Fruit fly (Drosophila melanogaster) whole organism, embryonic: ENCODE measurements around the gene CG1824.

ENCODE experiments used
- C15 ChIP-seq: fragments of 200-800 bp; sonication (Bioruptor generic); IDR thresholded peaks from 3 replicates; pipeline ENCODE4 v1.3.6; 2022; ENCODE audit warnings: missing biosample characterization, missing genetic modification characterization
- CG10565 ChIP-seq: fragments of 200-800 bp; sonication (Bioruptor generic); optimal IDR thresholded peaks from 3 replicates; lab custom pipeline; 2016; ENCODE audit warnings: missing biosample characterization, mild to moderate bottlenecking, missing genetic modification characterization
- CG11247 ChIP-seq: fragments of 200-800 bp; sonication (Bioruptor generic); IDR thresholded peaks from 2 replicates; pipeline ENCODE4 v1.3.6; 2022; ENCODE audit warnings: missing biosample characterization, missing genetic modification characterization
- CG12219 ChIP-seq: fragments of 200-800 bp; sonication (Bioruptor generic); optimal IDR thresholded peaks from 3 replicates; lab custom pipeline; 2018; ENCODE audit warnings: missing biosample characterization, mild to moderate bottlenecking, missing genetic modification characterization
- CG12769 ChIP-seq: fragments of 200-800 bp; sonication (Bioruptor generic); optimal IDR thresholded peaks from 2 replicates; lab custom pipeline; 2019; ENCODE audit warnings: missing biosample characterization, mild to moderate bottlenecking, missing genetic modification characterization, moderate library complexity
- CG1529 ChIP-seq: fragments of 200-800 bp; sonication (Bioruptor generic); optimal IDR thresholded peaks from 3 replicates; lab custom pipeline; 2018; ENCODE audit warnings: missing biosample characterization, missing genetic modification characterization
- CG15479 ChIP-seq: fragments of 200-800 bp; sonication (Bioruptor generic); optimal IDR thresholded peaks from 3 replicates; lab custom pipeline; 2019; ENCODE audit warnings: missing biosample characterization, mild to moderate bottlenecking, missing genetic modification characterization, moderate library complexity
- CG1832 ChIP-seq: fragments of 200-800 bp; sonication (Bioruptor generic); optimal IDR thresholded peaks from 2 replicates; lab custom pipeline; 2017; ENCODE audit warnings: missing biosample characterization, mild to moderate bottlenecking, missing genetic modification characterization, inconsistent platforms
- CG31365 ChIP-seq: fragments of 200-800 bp; sonication (Bioruptor generic); optimal IDR thresholded peaks from 2 replicates; lab custom pipeline; 2018; ENCODE audit warnings: missing biosample characterization, mild to moderate bottlenecking, missing genetic modification characterization
- CG6854 ChIP-seq: fragments of 200-800 bp; sonication (Bioruptor generic); optimal IDR thresholded peaks from 3 replicates; lab custom pipeline; 2017; ENCODE audit warnings: missing biosample characterization, mild to moderate bottlenecking, missing genetic modification characterization
- CG7786 ChIP-seq: fragments of 200-800 bp; sonication (Bioruptor generic); optimal IDR thresholded peaks from 2 replicates; lab custom pipeline; 2016; ENCODE audit warnings: missing biosample characterization, missing genetic modification characterization
- CG8290 ChIP-seq, 3 experiments: fragments of 200-800 bp; sonication (Bioruptor generic); optimal IDR thresholded peaks; 2 replicates each; lab custom pipeline; 2016 to 2019; ENCODE audit warnings: missing biosample characterization in 3 of 3, missing genetic modification characterization in 3 of 3, mild to moderate bottlenecking in 2 of 3, moderate library complexity in 1 of 3
- Dbx ChIP-seq: fragments of 200-800 bp; sonication (Bioruptor generic); IDR thresholded peaks from 3 replicates; pipeline ENCODE4 v1.3.6; 2022; ENCODE audit warnings: missing biosample characterization, missing genetic modification characterization
- Elba2 ChIP-seq: fragments of 200-800 bp; sonication (Bioruptor generic); optimal IDR thresholded peaks from 3 replicates; lab custom pipeline; 2016; ENCODE audit warnings: missing biosample characterization, missing genetic modification characterization
- H15 ChIP-seq: fragments of 200-800 bp; sonication (Bioruptor generic); IDR thresholded peaks from 3 replicates; pipeline ENCODE4 v1.3.6; 2022; ENCODE audit warnings: missing biosample characterization, missing genetic modification characterization
- Med ChIP-seq: fragments of 200-800 bp; sonication (Bioruptor generic); peaks from one replicate; lab custom pipeline; 2016; ENCODE audit warnings: missing biosample characterization, missing genetic modification characterization, mild to moderate bottlenecking, inconsistent platforms, moderate library complexity
- NC2β ChIP-seq: fragments of 200-800 bp; sonication (Bioruptor generic); optimal IDR thresholded peaks from 2 replicates; lab custom pipeline; 2016; ENCODE audit warnings: missing biosample characterization, missing genetic modification characterization
- Spps ChIP-seq: fragments of 200-800 bp; sonication (Bioruptor generic); optimal IDR thresholded peaks from 2 replicates; lab custom pipeline; 2018; ENCODE audit warnings: missing biosample characterization, mild to moderate bottlenecking, missing genetic modification characterization
- abd-A ChIP-seq: fragments of 200-800 bp; sonication (Bioruptor generic); optimal IDR thresholded peaks from 3 replicates; lab custom pipeline; 2019; ENCODE audit warnings: missing biosample characterization, mild to moderate bottlenecking, missing genetic modification characterization, moderate library complexity
- cg ChIP-seq: fragments of 200-800 bp; sonication (Bioruptor generic); optimal IDR thresholded peaks from 3 replicates; lab custom pipeline; 2019; ENCODE audit warnings: missing biosample characterization, mild to moderate bottlenecking, missing genetic modification characterization, moderate library complexity
- chm ChIP-seq: fragments of 200-800 bp; sonication (Bioruptor generic); IDR thresholded peaks from 2 replicates; pipeline ENCODE4 v1.3.6; 2022; ENCODE audit warnings: missing biosample characterization, missing genetic modification characterization
- crol ChIP-seq: fragments of 200-800 bp; sonication (Bioruptor generic); IDR thresholded peaks from 2 replicates; pipeline ENCODE4 v1.3.6; 2022; ENCODE audit warnings: missing biosample characterization, missing genetic modification characterization
- disco-r ChIP-seq: fragments of 200-800 bp; sonication (Bioruptor generic); optimal IDR thresholded peaks from 2 replicates; lab custom pipeline; 2016; ENCODE audit warnings: missing biosample characterization, missing genetic modification characterization
- ftz-f1 ChIP-seq: fragments of 200-800 bp; sonication (Bioruptor generic); optimal IDR thresholded peaks from 2 replicates; lab custom pipeline; 2016; ENCODE audit warnings: missing biosample characterization, missing genetic modification characterization
- gcm2 ChIP-seq: fragments of 200-800 bp; sonication (Bioruptor generic); optimal IDR thresholded peaks from 2 replicates; lab custom pipeline; 2016; ENCODE audit warnings: missing biosample characterization, missing genetic modification characterization
- insv ChIP-seq, 2 experiments: fragments of 200-800 bp; sonication (Bioruptor generic); optimal IDR thresholded peaks; 3 replicates each; lab custom pipeline; 2016 to 2018; ENCODE audit warnings: missing biosample characterization in 2 of 2, missing genetic modification characterization in 2 of 2
- ken ChIP-seq: fragments of 200-800 bp; sonication (Bioruptor generic); IDR thresholded peaks from 3 replicates; pipeline ENCODE4 v1.3.6; 2022; ENCODE audit warnings: missing biosample characterization, missing genetic modification characterization
- knrl ChIP-seq: fragments of 200-800 bp; sonication (Bioruptor generic); IDR thresholded peaks from 3 replicates; pipeline ENCODE4 v1.3.6; 2022; ENCODE audit warnings: missing biosample characterization, missing genetic modification characterization; ENCODE audit not compliant: partially characterized antibody
- luna ChIP-seq: fragments of 200-800 bp; sonication (Bioruptor generic); optimal IDR thresholded peaks from 2 replicates; lab custom pipeline; 2016; ENCODE audit warnings: missing biosample characterization, missing genetic modification characterization
- nerfin-1 ChIP-seq: fragments of 200-800 bp; sonication (Bioruptor generic); optimal IDR thresholded peaks from 3 replicates; lab custom pipeline; 2019; ENCODE audit warnings: missing biosample characterization, mild to moderate bottlenecking, missing genetic modification characterization, moderate library complexity
- pita ChIP-seq: fragments of 200-800 bp; sonication (Bioruptor generic); optimal IDR thresholded peaks from 2 replicates; lab custom pipeline; 2017; ENCODE audit warnings: missing biosample characterization, mild to moderate bottlenecking, missing genetic modification characterization
- run ChIP-seq: fragments of 200-800 bp; sonication (Bioruptor generic); optimal IDR thresholded peaks from 3 replicates; lab custom pipeline; 2018; ENCODE audit warnings: missing biosample characterization, mild to moderate bottlenecking, missing genetic modification characterization
- scrt ChIP-seq: fragments of 200-800 bp; sonication (Bioruptor generic); optimal IDR thresholded peaks from 2 replicates; lab custom pipeline; 2018; ENCODE audit warnings: missing biosample characterization, mild to moderate bottlenecking, missing genetic modification characterization, moderate library complexity
- sens-2 ChIP-seq: fragments of 200-800 bp; sonication (Bioruptor generic); IDR thresholded peaks from 2 replicates; pipeline ENCODE4 v1.3.6; 2022; ENCODE audit warnings: missing biosample characterization, missing genetic modification characterization
- unpg ChIP-seq: fragments of 200-800 bp; sonication (Bioruptor generic); optimal IDR thresholded peaks from 3 replicates; lab custom pipeline; 2018; ENCODE audit warnings: missing biosample characterization, mild to moderate bottlenecking, missing genetic modification characterization, moderate library complexity
- wek ChIP-seq: fragments of 200-800 bp; sonication (Bioruptor generic); optimal IDR thresholded peaks from 3 replicates; lab custom pipeline; 2018; ENCODE audit warnings: missing biosample characterization, mild to moderate bottlenecking, missing genetic modification characterization, moderate library complexity
- zen ChIP-seq: fragments of 200-800 bp; sonication (Bioruptor generic); optimal IDR thresholded peaks from 3 replicates; lab custom pipeline; 2018; ENCODE audit warnings: missing biosample characterization, mild to moderate bottlenecking, missing genetic modification characterization, moderate library complexity
- zf30C ChIP-seq: fragments of 200-800 bp; sonication (Bioruptor generic); optimal IDR thresholded peaks from 3 replicates; lab custom pipeline; 2018; ENCODE audit warnings: missing biosample characterization, mild to moderate bottlenecking, missing genetic modification characterization

The CG1824 gene

DNA sequence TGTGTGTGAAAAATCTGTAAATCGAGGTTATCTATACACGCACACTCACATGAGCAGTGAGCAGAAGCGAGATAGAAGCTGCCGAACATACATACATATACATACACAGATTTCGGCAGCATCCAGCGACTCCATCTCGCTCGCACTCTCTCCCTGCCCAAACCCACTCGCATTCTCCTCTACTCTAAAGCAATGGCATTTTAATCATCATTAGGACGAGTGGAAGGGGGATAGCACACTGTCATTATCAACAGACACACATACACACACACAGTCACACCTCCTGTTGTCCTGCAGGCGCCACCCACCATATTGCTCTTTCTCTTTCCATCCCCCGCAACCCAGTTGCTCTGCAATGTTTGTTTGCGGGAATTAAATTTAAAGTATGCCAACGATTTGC, 38.6 kb upstream of the CG1824 start:
- TF ChIP-seq CG1529 (GFP tag; lab: Kevin White, UChicago) (no peak), CG12219 (GFP tag; lab: Kevin White, UChicago) (no peak), scrt (GFP tag; lab: Kevin White, UChicago) (no peak), run (tag; lab: Kevin White, UChicago) (no peak), zen (tag; lab: Kevin White, UChicago) (peak; percentile 31), CG15479 (no peak), Spps (tag; lab: Kevin White, UChicago) (no peak), CG1832 (GFP tag; lab: Kevin White, UChicago) (peak; percentile 44), H15 (no peak), abd-A (tag; lab: Kevin White, UChicago) (peak; percentile 81), Med (peak; percentile 58), cg (GFP tag; lab: Kevin White, UChicago) (peak; percentile 40), nerfin-1 (tag; lab: Kevin White, UChicago) (peak; percentile 79), CG31365 (peak; percentile 61), CG10565 (no peak)

DNA sequence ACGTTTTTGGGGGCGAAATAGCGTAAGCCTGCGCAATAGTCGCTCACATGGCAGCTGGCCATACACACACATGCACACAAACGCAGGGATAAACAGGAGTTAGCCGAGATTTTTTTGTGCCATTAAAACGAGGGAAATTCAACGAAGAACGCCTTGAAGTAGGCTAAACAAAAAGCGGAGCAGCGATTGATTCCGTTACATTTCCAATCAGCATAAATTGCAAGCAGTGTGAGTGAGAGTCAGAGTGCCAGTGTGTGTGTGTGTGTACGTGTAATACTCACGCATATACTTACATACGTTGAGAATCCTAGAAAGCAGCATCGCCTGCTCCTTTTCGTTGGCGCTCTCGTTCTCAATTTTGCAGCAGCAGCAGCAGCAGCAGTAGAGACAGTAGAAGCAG, 37.8 kb upstream of the CG1824 start:
- TF ChIP-seq sens-2 (GFP tag; lab: Robert Waterston, UW) (no peak), CG11247 (GFP tag; lab: Robert Waterston, UW) (no peak), C15 (GFP tag; lab: Robert Waterston, UW) (no peak), Med (no peak), CG31365 (peak; percentile 62), chm (GFP tag; lab: Robert Waterston, UW) (no peak), CG8290 (GFP tag; optimal IDR thresholded peaks at IDR 0.05; lab: Kevin White, UChicago) (no peak), CG8290 (tag; optimal IDR thresholded peaks at IDR 0.05; lab: Kevin White, UChicago) (no peak), Elba2 (peak; percentile 27), insv (GFP tag; optimal IDR thresholded peaks at IDR 0.05; lab: Kevin White, UChicago) (peak in 1 of 2 experiments; percentile 81), disco-r (GFP tag; lab: Kevin White, UChicago) (no peak), gcm2 (GFP tag; lab: Kevin White, UChicago) (no peak), CG6854 (GFP tag; lab: Kevin White, UChicago) (peak; percentile 1), pita (no peak), abd-A (tag; lab: Kevin White, UChicago) (no peak), cg (GFP tag; lab: Kevin White, UChicago) (peak; percentile 16), ken (GFP tag; lab: Robert Waterston, UW) (no peak), nerfin-1 (tag; lab: Kevin White, UChicago) (peak; percentile 21), CG12769 (no peak), luna (GFP tag; lab: Kevin White, UChicago) (no peak), NC2β (GFP tag; lab: Kevin White, UChicago) (no peak), ftz-f1 (no peak)

DNA sequence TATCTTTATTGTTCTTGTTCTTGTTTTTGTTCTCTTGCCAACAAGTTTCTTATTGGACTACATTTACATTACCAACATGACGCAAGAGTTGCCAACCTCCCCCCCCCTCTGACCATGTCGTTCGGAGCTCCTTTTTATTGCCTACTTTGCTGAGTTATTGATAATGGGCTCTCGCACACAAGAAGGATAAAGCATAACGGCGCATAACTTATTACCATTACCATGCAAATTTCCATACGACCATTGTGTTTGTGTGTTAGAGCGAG, 36.7 kb upstream of the CG1824 start:
- TF ChIP-seq zf30C (no peak), insv (GFP tag; optimal IDR thresholded peaks at IDR 0.05; lab: Kevin White, UChicago) (peak; percentile 47 to 91), unpg (GFP tag; lab: Kevin White, UChicago) (no peak), abd-A (tag; lab: Kevin White, UChicago) (peak; percentile 58), Med (peak; percentile 6), Dbx (GFP tag; lab: Robert Waterston, UW) (no peak), wek (GFP tag; lab: Kevin White, UChicago) (no peak), knrl (GFP tag; lab: Robert Waterston, UW) (no peak), CG15479 (peak; percentile 40), crol (peak; percentile 18), Elba2 (peak; percentile 35), CG12769 (no peak), CG7786 (GFP tag; lab: Kevin White, UChicago) (no peak)
